Fruit fly (Drosophila melanogaster) S2 (cell line): ENCODE results near the gene CG10375.

Experiments used
- CG8478 ChIP-seq: fragments of >200 bp; optimal IDR thresholded peaks from 2 replicates; lab custom pipeline; 2018
- CTCF ChIP-seq, 2 experiments: fragments of >200 bp; optimal IDR thresholded peaks; 2 replicates each; lab custom pipeline; 2018

Gene CG10375

DNA sequence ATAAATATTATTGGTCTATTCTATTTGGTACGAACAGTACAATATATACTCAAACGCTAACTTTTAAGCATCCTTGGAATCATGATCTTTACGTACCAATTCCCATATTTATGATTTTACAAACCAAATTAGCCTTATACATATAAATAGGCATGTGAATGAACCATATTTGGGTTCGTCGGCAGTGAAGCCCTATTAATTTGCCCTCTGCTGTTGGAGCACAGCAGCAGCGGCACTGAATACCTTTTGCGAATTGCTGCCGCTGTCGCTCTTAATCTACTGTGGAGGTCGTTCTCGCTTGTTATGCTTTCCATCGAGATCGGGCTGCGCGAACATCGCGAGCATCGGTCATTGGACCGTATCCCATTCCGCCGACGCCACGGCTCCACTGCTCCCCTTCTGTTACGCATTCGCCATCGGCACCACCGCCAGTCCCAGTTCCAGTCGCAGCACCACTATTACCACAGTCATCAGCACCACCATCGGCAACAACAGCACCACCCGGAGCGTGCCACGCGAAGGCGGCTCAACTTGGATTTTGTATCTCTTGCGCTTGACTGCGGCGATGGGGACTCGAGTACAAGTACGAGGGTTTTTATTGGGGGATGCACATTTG is 21.0 kb downstream of the CG10375 start:
- TF ChIP-seq CG8478 (lab: Kevin White, UChicago) = no peak
- TF ChIP-seq CTCF (optimal IDR thresholded peaks at IDR 0.05; lab: Kevin White, UChicago) = no peak

DNA sequence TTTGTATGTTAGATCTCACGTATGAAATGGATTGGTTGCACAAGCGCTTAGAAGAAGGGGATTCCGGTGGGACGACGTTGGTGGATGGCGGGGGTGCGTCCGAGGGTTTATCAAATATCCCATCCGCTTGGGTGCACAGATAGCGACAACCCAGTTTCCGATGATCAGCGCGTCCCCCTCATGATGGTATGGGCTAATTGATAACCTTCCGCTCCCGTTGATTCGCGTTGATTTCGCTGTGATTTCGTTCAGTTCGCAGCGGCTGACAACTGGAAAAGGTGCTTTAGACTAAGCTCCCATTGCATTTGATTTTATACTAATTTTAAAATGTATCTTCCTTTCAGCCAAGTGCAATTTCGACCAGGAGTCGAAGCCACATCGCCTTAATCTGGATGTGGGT is 22.1 kb downstream of the CG10375 start:
- no peak for TF ChIP-seq CG8478 (lab: Kevin White, UChicago)
- no peak for TF ChIP-seq CTCF (optimal IDR thresholded peaks at IDR 0.05; lab: Kevin White, UChicago)

DNA sequence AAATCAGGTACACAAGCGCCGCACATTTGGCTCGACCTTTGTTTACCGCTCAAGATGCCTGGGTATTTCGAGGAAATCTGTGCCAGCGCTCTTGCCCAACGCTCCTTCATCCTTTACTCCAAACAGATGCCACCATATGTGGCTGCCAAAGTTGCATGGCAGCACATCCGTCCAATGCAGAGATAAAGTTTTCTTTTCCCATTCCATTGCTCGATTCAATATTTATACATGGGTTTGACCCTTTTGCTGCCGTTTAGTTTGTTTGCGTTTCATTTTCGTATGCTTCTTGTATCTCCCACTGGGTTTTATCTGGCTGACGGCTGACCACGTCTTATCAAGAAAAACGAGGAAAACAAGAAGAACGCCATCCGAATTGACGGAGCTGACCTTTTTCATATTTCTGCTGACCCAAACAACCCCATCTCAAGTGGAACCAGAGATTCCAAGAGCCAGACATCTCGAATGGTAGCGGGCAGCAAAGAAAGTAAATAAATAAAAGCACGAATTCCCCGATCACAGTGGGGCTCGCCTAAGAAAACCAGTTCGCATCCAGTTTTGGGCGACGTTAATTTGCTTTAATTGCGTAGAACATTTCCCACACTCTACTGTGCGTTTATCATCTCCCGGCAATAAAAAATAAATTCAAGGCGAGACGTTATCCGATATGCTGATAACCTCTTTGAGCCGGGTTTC is 23.1 kb downstream of the CG10375 start:
- TF ChIP-seq CTCF (optimal IDR thresholded peaks at IDR 0.05; lab: Kevin White, UChicago) = no peak

DNA sequence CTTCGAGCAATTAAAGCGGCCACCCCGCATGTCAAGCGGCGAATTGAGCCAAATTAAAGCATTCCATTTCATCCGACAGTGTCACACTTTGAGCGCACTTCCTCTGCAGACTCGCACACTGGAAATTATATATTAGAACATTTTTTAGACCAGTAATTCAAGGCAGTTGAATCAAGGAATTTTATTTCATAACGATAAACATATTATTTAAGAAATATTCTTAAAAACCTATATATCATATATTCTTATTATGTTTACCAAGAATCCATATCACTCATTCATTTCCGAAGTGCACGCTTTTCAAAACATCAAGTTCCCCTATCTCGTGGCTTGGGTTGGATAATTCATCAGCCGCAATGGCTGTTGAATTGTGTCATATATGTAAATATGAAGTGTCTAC is 24.0 kb downstream of the CG10375 start:
- TF ChIP-seq CTCF (optimal IDR thresholded peaks at IDR 0.05; lab: Kevin White, UChicago) = no peak
- no peak for TF ChIP-seq CG8478 (lab: Kevin White, UChicago)

DNA sequence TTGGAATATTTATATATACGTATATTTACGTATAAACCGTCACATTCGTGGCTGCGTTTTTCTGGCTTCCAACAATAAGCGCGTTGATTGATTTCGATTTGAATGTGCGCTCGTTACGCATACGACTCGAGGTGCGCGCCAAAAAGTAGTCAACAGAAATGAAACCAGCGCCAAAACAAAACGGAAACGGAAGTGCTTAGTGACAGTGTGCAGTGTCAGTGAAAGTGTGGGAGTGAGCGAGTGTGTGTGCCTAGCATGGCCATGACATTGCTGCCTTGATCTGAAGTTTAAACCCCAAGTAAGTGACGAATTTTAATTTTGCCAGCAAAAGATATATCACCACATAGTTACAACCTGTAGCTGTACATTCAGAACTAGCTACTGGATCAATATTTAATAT is 36.2 kb downstream of the CG10375 start, which contains the start of gene CG34355:
CG34355 (plus strand) TSS at position 192 of the 400 bp plus-strand sequence.
- TF ChIP-seq CTCF (optimal IDR thresholded peaks at IDR 0.05; lab: Kevin White, UChicago) = no peak
- TF ChIP-seq CG8478 (lab: Kevin White, UChicago) = no peak

DNA sequence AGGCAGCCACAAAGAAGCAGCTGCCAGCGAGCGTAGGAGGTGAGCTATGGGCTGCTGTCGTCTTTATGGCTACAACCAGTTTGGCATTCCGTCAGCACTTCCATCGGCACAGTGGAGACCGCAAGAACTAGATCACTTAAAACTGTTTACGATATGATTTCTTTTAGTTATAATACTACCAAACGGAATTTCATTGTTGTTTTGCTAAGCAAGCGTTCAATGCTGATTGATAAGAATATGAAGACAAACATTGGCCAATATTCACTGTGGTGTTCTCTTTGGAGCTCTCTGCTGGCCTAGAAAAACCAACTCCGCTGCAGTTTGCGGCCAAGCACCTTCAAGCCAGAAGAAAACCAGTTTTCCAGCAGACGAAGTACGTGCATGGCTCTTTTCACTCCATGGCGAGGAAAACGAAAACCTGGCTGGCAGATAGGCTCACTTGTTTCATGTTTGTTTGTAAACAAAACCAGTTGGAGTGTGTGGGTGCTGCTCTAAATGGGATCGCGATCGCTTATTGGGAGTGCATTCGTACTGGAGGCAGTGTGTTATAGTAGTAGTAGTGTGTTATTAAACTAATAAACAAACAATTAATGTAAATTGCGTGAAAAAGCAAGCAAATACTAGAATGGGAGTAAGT is 50.2 kb downstream of the CG10375 start:
- TF ChIP-seq CG8478 (lab: Kevin White, UChicago) = no peak
